Fruit fly (Drosophila melanogaster) whole organism, embryonic: ENCODE data around the gene CG6753.

Experiments used
- CG10462 ChIP-seq: fragments of 200-800 bp; sonication (Bioruptor generic); optimal IDR thresholded peaks from 2 replicates; lab custom pipeline; 2016; ENCODE audit warnings: missing biosample characterization, missing genetic modification characterization
- CG11085 ChIP-seq: fragments of 200-800 bp; sonication (Bioruptor generic); IDR thresholded peaks from 2 replicates; pipeline ENCODE4 v1.3.6; 2022; ENCODE audit warnings: missing biosample characterization, missing genetic modification characterization
- CG11723 ChIP-seq: fragments of 200-800 bp; sonication (Bioruptor generic); optimal IDR thresholded peaks from 2 replicates; lab custom pipeline; 2017; ENCODE audit warnings: missing biosample characterization, mild to moderate bottlenecking, missing genetic modification characterization
- CG13287 ChIP-seq: fragments of 200-800 bp; sonication (Bioruptor generic); IDR thresholded peaks from 2 replicates; pipeline ENCODE4 v1.3.6; 2022; ENCODE audit warnings: missing biosample characterization, missing genetic modification characterization; ENCODE audit not compliant: partially characterized antibody
- CG15073 ChIP-seq: fragments of 200-800 bp; sonication (Bioruptor generic); optimal IDR thresholded peaks from 2 replicates; lab custom pipeline; 2016; ENCODE audit warnings: missing biosample characterization, missing genetic modification characterization
- CG17328 ChIP-seq: fragments of 200-800 bp; sonication (Bioruptor generic); IDR thresholded peaks from 2 replicates; pipeline ENCODE4 v1.3.6; 2022; ENCODE audit warnings: missing biosample characterization, missing genetic modification characterization
- CG17359 ChIP-seq: fragments of 200-800 bp; sonication (Bioruptor generic); optimal IDR thresholded peaks from 3 replicates; lab custom pipeline; 2018; ENCODE audit warnings: missing biosample characterization, mild to moderate bottlenecking, missing genetic modification characterization, moderate library complexity
- CG30431 ChIP-seq: fragments of 200-800 bp; sonication (Bioruptor generic); optimal IDR thresholded peaks from 2 replicates; lab custom pipeline; 2017; ENCODE audit warnings: missing biosample characterization, missing genetic modification characterization
- CG34376 ChIP-seq: fragments of 200-800 bp; sonication (Bioruptor generic); optimal IDR thresholded peaks from 2 replicates; lab custom pipeline; 2018; ENCODE audit warnings: missing biosample characterization, mild to moderate bottlenecking, missing genetic modification characterization
- CG3726 ChIP-seq: fragments of 200-800 bp; sonication (Bioruptor generic); IDR thresholded peaks from 3 replicates; pipeline ENCODE4, ENCODE4 v1.3.6; 2022; ENCODE audit warnings: missing biosample characterization, missing genetic modification characterization
- CG3995 ChIP-seq: fragments of 200-800 bp; sonication (Bioruptor generic); optimal IDR thresholded peaks from 3 replicates; lab custom pipeline; 2016; ENCODE audit warnings: missing biosample characterization, missing genetic modification characterization
- CG4707 ChIP-seq: fragments of 200-800 bp; sonication (Bioruptor generic); optimal IDR thresholded peaks from 2 replicates; lab custom pipeline; 2018; ENCODE audit warnings: missing biosample characterization, mild to moderate bottlenecking, missing genetic modification characterization, moderate library complexity
- CG4854 ChIP-seq: fragments of 200-800 bp; sonication (Bioruptor generic); optimal IDR thresholded peaks from 2 replicates; lab custom pipeline; 2016; ENCODE audit warnings: missing biosample characterization, missing genetic modification characterization, inconsistent platforms
- CG7271 ChIP-seq: fragments of 200-800 bp; sonication (Bioruptor generic); optimal IDR thresholded peaks from 2 replicates; lab custom pipeline; 2018; ENCODE audit warnings: missing biosample characterization, mild to moderate bottlenecking, missing genetic modification characterization, moderate library complexity
- CG7839 ChIP-seq: fragments of 200-800 bp; sonication (Bioruptor generic); optimal IDR thresholded peaks from 3 replicates; lab custom pipeline; 2018; ENCODE audit warnings: missing biosample characterization, mild to moderate bottlenecking, missing genetic modification characterization, moderate library complexity
- CG9817 ChIP-seq: fragments of 200-800 bp; sonication (Bioruptor generic); optimal IDR thresholded peaks from 2 replicates; lab custom pipeline; 2018; ENCODE audit warnings: missing biosample characterization, mild to moderate bottlenecking, missing genetic modification characterization, moderate library complexity
- CoRest ChIP-seq: fragments of 200-800 bp; sonication (Bioruptor generic); optimal IDR thresholded peaks from 3 replicates; lab custom pipeline; 2018; ENCODE audit warnings: missing biosample characterization, mild to moderate bottlenecking, missing genetic modification characterization, moderate library complexity
- D ChIP-seq, 2 experiments: fragments of 200-800 bp in 1 of 2; fragments of >200 bp in 1 of 2; sonication (Bioruptor generic) in 1 of 2; optimal IDR thresholded peaks; 2 replicates in 1 of 2; 3 replicates in 1 of 2; lab custom pipeline; 2017; ENCODE audit warnings: mild to moderate bottlenecking in 1 of 2, missing biosample characterization in 1 of 2, missing genetic modification characterization in 1 of 2, missing genetic modification reagents in 1 of 2
- Gsc ChIP-seq: fragments of 200-800 bp; sonication (Bioruptor generic); IDR thresholded peaks from 2 replicates; pipeline ENCODE4 v1.3.6; 2022; ENCODE audit warnings: missing biosample characterization, missing genetic modification characterization
- H15 ChIP-seq: fragments of 200-800 bp; sonication (Bioruptor generic); IDR thresholded peaks from 3 replicates; pipeline ENCODE4 v1.3.6; 2022; ENCODE audit warnings: missing biosample characterization, missing genetic modification characterization
- H2.0 ChIP-seq: fragments of 200-800 bp; sonication (Bioruptor generic); IDR thresholded peaks from 2 replicates; pipeline ENCODE4 v1.3.6; 2022; ENCODE audit warnings: missing biosample characterization, missing genetic modification characterization
- HmgD ChIP-seq: fragments of 200-800 bp; sonication (Bioruptor generic); optimal IDR thresholded peaks from 3 replicates; lab custom pipeline; 2016; ENCODE audit warnings: missing biosample characterization, missing genetic modification characterization
- Hr78 ChIP-seq, 2 experiments: fragments of 200-800 bp in 1 of 2; fragments of >200 bp in 1 of 2; sonication (Bioruptor generic) in 1 of 2; optimal IDR thresholded peaks; 2 replicates each; lab custom pipeline; 2017 to 2019; ENCODE audit warnings: missing biosample characterization in 2 of 2, missing genetic modification characterization in 2 of 2, mild to moderate bottlenecking in 1 of 2, moderate library complexity in 1 of 2
- Med ChIP-seq: fragments of 200-800 bp; sonication (Bioruptor generic); peaks from one replicate; lab custom pipeline; 2016; ENCODE audit warnings: missing biosample characterization, missing genetic modification characterization, mild to moderate bottlenecking, inconsistent platforms, moderate library complexity
- NC2α ChIP-seq: fragments of 200-800 bp; sonication (Bioruptor generic); optimal IDR thresholded peaks from 2 replicates; lab custom pipeline; 2016; ENCODE audit warnings: missing biosample characterization, missing genetic modification characterization
- Nf-YC ChIP-seq: fragments of 200-800 bp; optimal IDR thresholded peaks from 3 replicates; lab custom pipeline; 2019; ENCODE audit warnings: missing biosample characterization, mild to moderate bottlenecking, missing genetic modification characterization, moderate library complexity
- NfI ChIP-seq: fragments of 200-800 bp; sonication (Bioruptor generic); optimal IDR thresholded peaks from 3 replicates; lab custom pipeline; 2018; ENCODE audit warnings: missing biosample characterization, mild to moderate bottlenecking, missing genetic modification characterization, moderate library complexity
- Oli ChIP-seq: fragments of 200-800 bp; sonication (Bioruptor generic); optimal IDR thresholded peaks from 2 replicates; lab custom pipeline; 2018; ENCODE audit warnings: missing biosample characterization, mild to moderate bottlenecking, missing genetic modification characterization, moderate library complexity
- Optix ChIP-seq: fragments of 200-800 bp; sonication (Bioruptor generic); IDR thresholded peaks from 3 replicates; pipeline ENCODE4 v1.3.6; 2022; ENCODE audit warnings: missing biosample characterization, missing genetic modification characterization
- Pdp1 ChIP-seq, 2 experiments: fragments of 200-800 bp; sonication (Bioruptor generic); optimal IDR thresholded peaks; 3 replicates each; lab custom pipeline; 2016; ENCODE audit warnings: missing biosample characterization in 2 of 2, missing genetic modification characterization in 2 of 2, mild to moderate bottlenecking in 1 of 2, moderate library complexity in 1 of 2
- Sox100B ChIP-seq: fragments of 200-800 bp; sonication (Bioruptor generic); optimal IDR thresholded peaks from 3 replicates; lab custom pipeline; 2018; ENCODE audit warnings: missing biosample characterization, mild to moderate bottlenecking, missing genetic modification characterization
- ase ChIP-seq: fragments of 200-800 bp; sonication (Bioruptor generic); IDR thresholded peaks from 3 replicates; pipeline ENCODE4 v1.3.6; 2022; ENCODE audit warnings: missing biosample characterization, missing genetic modification characterization
- crp ChIP-seq, 2 experiments: fragments of 200-800 bp; sonication (Bioruptor generic); optimal IDR thresholded peaks; 2 replicates in 1 of 2; 3 replicates in 1 of 2; lab custom pipeline; 2017; ENCODE audit warnings: missing biosample characterization in 2 of 2, missing genetic modification characterization in 2 of 2, mild to moderate bottlenecking in 1 of 2, moderate library complexity in 1 of 2
- cwo ChIP-seq: fragments of 200-800 bp; sonication (Bioruptor generic); optimal IDR thresholded peaks from 3 replicates; lab custom pipeline; 2017; ENCODE audit warnings: missing biosample characterization, missing genetic modification characterization, mild to moderate bottlenecking, moderate library complexity, missing genetic modification reagents
- fd96Cb ChIP-seq: fragments of 200-800 bp; sonication (Bioruptor generic); optimal IDR thresholded peaks from 2 replicates; lab custom pipeline; 2018; ENCODE audit warnings: missing biosample characterization, mild to moderate bottlenecking, missing genetic modification characterization, moderate library complexity
- jigr1 ChIP-seq: fragments of 200-800 bp; sonication (Bioruptor generic); IDR thresholded peaks from 3 replicates; pipeline ENCODE4 v1.3.6; 2022; ENCODE audit warnings: missing biosample characterization, missing genetic modification characterization
- jumu ChIP-seq: fragments of 200-800 bp; sonication (Bioruptor generic); optimal IDR thresholded peaks from 3 replicates; lab custom pipeline; 2016; ENCODE audit warnings: missing biosample characterization, missing genetic modification characterization
- otp ChIP-seq: fragments of 200-800 bp; sonication (Bioruptor generic); IDR thresholded peaks from 3 replicates; pipeline ENCODE4, ENCODE4 v1.3.6; 2022; ENCODE audit warnings: missing biosample characterization, missing genetic modification characterization
- pb ChIP-seq: fragments of 200-800 bp; sonication (Bioruptor generic); optimal IDR thresholded peaks from 3 replicates; lab custom pipeline; 2016; ENCODE audit warnings: missing biosample characterization, missing genetic modification characterization
- phol ChIP-seq: fragments of 200-800 bp; sonication (Bioruptor generic); optimal IDR thresholded peaks from 3 replicates; lab custom pipeline; 2018; ENCODE audit warnings: missing biosample characterization, mild to moderate bottlenecking, missing genetic modification characterization, moderate library complexity
- prd ChIP-seq, 3 experiments: fragments of >200 bp in 2 of 3; fragments of 200-800 bp in 1 of 3; sonication (Bioruptor generic) in 1 of 3; optimal IDR thresholded peaks in 2 of 3; IDR thresholded peaks in 1 of 3; 2 replicates in 2 of 3; 3 replicates in 1 of 3; pipeline versions ENCODE4 v1.3.6 to Lab custom; 2017 to 2022; ENCODE audit warnings: missing biosample characterization in 1 of 3, missing genetic modification characterization in 1 of 3
- repo ChIP-seq: fragments of 200-800 bp; sonication (Bioruptor generic); optimal IDR thresholded peaks from 2 replicates; lab custom pipeline; 2016; ENCODE audit warnings: missing biosample characterization, missing genetic modification characterization
- sima ChIP-seq: fragments of 200-800 bp; sonication (Bioruptor generic); optimal IDR thresholded peaks from 2 replicates; lab custom pipeline; 2016; ENCODE audit warnings: missing biosample characterization, missing genetic modification characterization
- sob ChIP-seq: fragments of 200-800 bp; sonication (Bioruptor generic); IDR thresholded peaks from 2 replicates; pipeline ENCODE4 v1.3.6; 2022; ENCODE audit warnings: missing biosample characterization, missing genetic modification characterization
- twi ChIP-seq: fragments of 200-800 bp; optimal IDR thresholded peaks from 2 replicates; lab custom pipeline; 2019; ENCODE audit warnings: missing biosample characterization, mild to moderate bottlenecking, missing genetic modification characterization, moderate library complexity
- unpg ChIP-seq: fragments of 200-800 bp; sonication (Bioruptor generic); optimal IDR thresholded peaks from 3 replicates; lab custom pipeline; 2018; ENCODE audit warnings: missing biosample characterization, mild to moderate bottlenecking, missing genetic modification characterization, moderate library complexity
- vvl ChIP-seq: fragments of 200-800 bp; sonication (Bioruptor generic); IDR thresholded peaks from 2 replicates; pipeline ENCODE4 v1.3.6; 2022; ENCODE audit warnings: missing biosample characterization, missing genetic modification characterization
- wek ChIP-seq: fragments of 200-800 bp; sonication (Bioruptor generic); optimal IDR thresholded peaks from 3 replicates; lab custom pipeline; 2018; ENCODE audit warnings: missing biosample characterization, mild to moderate bottlenecking, missing genetic modification characterization, moderate library complexity

Gene CG6753

dm6 chr3R:12644621-12645310 lies 2.5 kb upstream of the CG6753 start (continued):
- peak; percentile 25 for TF ChIP-seq CG7839
- no peak for TF ChIP-seq Nf-YC
- no peak for TF ChIP-seq jumu (GFP tag; lab: Kevin White, UChicago)
- TF ChIP-seq Med (GFP tag; lab: Kevin White, UChicago), result peak; percentile 65
- TF ChIP-seq NfI (GFP tag; lab: Kevin White, UChicago), result no peak
- TF ChIP-seq Gsc, result no peak
- peak; percentile 6 for TF ChIP-seq phol (tag; lab: Kevin White, UChicago)
- 0 out of 3 replicates have a peak, but pooled peaks have one; percentile 7 for TF ChIP-seq ase (GFP tag; lab: Robert Waterston, UW)
- TF ChIP-seq CG13287, result no peak
- TF ChIP-seq cwo (GFP tag; lab: Kevin White, UChicago), result peak; percentile 6
- peak; percentile 15 for TF ChIP-seq Sox100B (GFP tag; lab: Kevin White, UChicago)
- no peak for TF ChIP-seq sima (GFP tag; lab: Kevin White, UChicago)
- no peak for TF ChIP-seq CG10462
- TF ChIP-seq CG11085 (GFP tag; lab: Robert Waterston, UW), result no peak
- TF ChIP-seq CG3726 (GFP tag; lab: Robert Waterston, UW), result no peak
- TF ChIP-seq CoRest (tag; lab: Kevin White, UChicago), result peak; percentile 18
- TF ChIP-seq crp (GFP tag; optimal IDR thresholded peaks at IDR 0.05; lab: Kevin White, UChicago), result no peak
- no peak for TF ChIP-seq HmgD (GFP tag; lab: Kevin White, UChicago)
- peak in 1 of 2 experiments; percentile 70 for TF ChIP-seq Pdp1 (GFP tag; optimal IDR thresholded peaks at IDR 0.05; lab: Kevin White, UChicago)
- no peak for TF ChIP-seq CG15073
- no peak for TF ChIP-seq NC2α
- peak; percentile 82; the same call in 1 of the 2 replicates for TF ChIP-seq vvl
- TF ChIP-seq CG30431 (GFP tag; lab: Kevin White, UChicago), result no peak
- TF ChIP-seq fd96Cb (tag; lab: Kevin White, UChicago), result no peak
- no peak for TF ChIP-seq CG4854
- TF ChIP-seq prd (optimal IDR thresholded peaks at IDR 0.05; lab: Kevin White, UChicago), result no peak
- TF ChIP-seq prd (GFP tag; IDR thresholded peaks at IDR 0.05; lab: Robert Waterston, UW), result peak; percentile 6; the same call in 1 of the 3 replicates
- TF ChIP-seq CG7271 (tag; lab: Kevin White, UChicago), result no peak
- TF ChIP-seq otp, result no peak
- no peak for TF ChIP-seq CG9817
- TF ChIP-seq CG11723 (GFP tag; lab: Kevin White, UChicago), result no peak
- TF ChIP-seq sob, result no peak
- TF ChIP-seq CG17328 (GFP tag; lab: Robert Waterston, UW), result 0 out of 2 replicates have a peak, but pooled peaks have one; percentile 19
- TF ChIP-seq repo (GFP tag; lab: Kevin White, UChicago), result no peak
- no peak for TF ChIP-seq jigr1
- TF ChIP-seq H2.0, result no peak
- no peak for TF ChIP-seq CG3995 (GFP tag; lab: Kevin White, UChicago)
- peak in 1 of 2 experiments; percentile 80 for TF ChIP-seq Hr78 (GFP tag; optimal IDR thresholded peaks at IDR 0.05; lab: Kevin White, UChicago)
- no peak for TF ChIP-seq pb (GFP tag; lab: Kevin White, UChicago)
- peak; percentile 18 for TF ChIP-seq unpg
- TF ChIP-seq CG34376 (GFP tag; lab: Kevin White, UChicago), result no peak
- TF ChIP-seq twi (tag; lab: Kevin White, UChicago), result no peak
- peak; percentile 47 for TF ChIP-seq Oli
- TF ChIP-seq wek (GFP tag; lab: Kevin White, UChicago), result no peak
- TF ChIP-seq D (optimal IDR thresholded peaks at IDR 0.05; lab: Kevin White, UChicago), result no peak
- peak; percentile 0 for TF ChIP-seq D (GFP tag; optimal IDR thresholded peaks at IDR 0.05; lab: Kevin White, UChicago)
- TF ChIP-seq H15 (GFP tag; lab: Robert Waterston, UW), result no peak
- 0 out of 3 replicates have a peak, but pooled peaks have one; percentile 26 for TF ChIP-seq Optix
- TF ChIP-seq CG4707 (GFP tag; lab: Kevin White, UChicago), result peak; percentile 16
- TF ChIP-seq CG17359 (tag; lab: Kevin White, UChicago), result peak; percentile 33
